Worm (Caenorhabditis elegans) whole organism, early embryonic: ENCODE data around the gene arid-1.
A peak's percentile ranks its signal among the peaks of the same experiment; 100 is the strongest.

Experiments used
- B0310.2 ChIP-seq: sonication (generic microtip); optimal IDR thresholded peaks from 2 replicates; lab custom pipeline; 2016; ENCODE audit warnings: mild to moderate bottlenecking, missing genetic modification characterization, missing compliant biosample characterization
- F13C5.2 ChIP-seq: sonication (generic microtip); optimal IDR thresholded peaks from 2 replicates; lab custom pipeline; 2017; ENCODE audit warnings: mild to moderate bottlenecking, missing genetic modification characterization, inconsistent platforms, missing compliant biosample characterization
- aly-1 ChIP-seq: sonication (generic microtip); optimal IDR thresholded peaks from 2 replicates; lab custom pipeline; 2016; ENCODE audit warnings: missing genetic modification characterization, missing compliant biosample characterization
- ama-1 ChIP-seq: fragments of 150-350 bp; optimal IDR thresholded peaks from 2 replicates; lab custom pipeline; 2014
- ceh-13 ChIP-seq: fragments of 200-800 bp; sonication (Bioruptor generic); optimal IDR thresholded peaks from 2 replicates; lab custom pipeline; 2018; ENCODE audit warnings: mild to moderate bottlenecking, missing genetic modification characterization, missing compliant biosample characterization
- ceh-36 ChIP-seq: sonication (generic microtip); optimal IDR thresholded peaks from 2 replicates; lab custom pipeline; 2016; ENCODE audit warnings: missing genetic modification characterization, inconsistent platforms, missing compliant biosample characterization
- ets-7 ChIP-seq: sonication (generic microtip); optimal IDR thresholded peaks from 2 replicates; lab custom pipeline; 2016; ENCODE audit warnings: missing genotype, missing genetic modification characterization, missing compliant biosample characterization
- flt-1 ChIP-seq: fragments of 200-800 bp; sonication (Bioruptor generic); IDR thresholded peaks from 2 replicates; pipeline ENCODE4 v1.3.6; 2022; ENCODE audit warnings: missing genetic modification characterization, missing compliant biosample characterization
- hmbx-1 ChIP-seq: sonication (generic microtip); optimal IDR thresholded peaks from 2 replicates; lab custom pipeline; 2016; ENCODE audit warnings: mild to moderate bottlenecking, missing genetic modification characterization, missing compliant biosample characterization
- hmg-4 ChIP-seq: fragments of 200-800 bp; sonication (Bioruptor generic); optimal IDR thresholded peaks from 2 replicates; lab custom pipeline; 2018; ENCODE audit warnings: mild to moderate bottlenecking, missing genetic modification characterization, missing compliant biosample characterization
- hnd-1 ChIP-seq: sonication (generic microtip); optimal IDR thresholded peaks from 2 replicates; lab custom pipeline; 2016; ENCODE audit warnings: missing genetic modification characterization, missing compliant biosample characterization
- pes-1 ChIP-seq: fragments of 200-800 bp; sonication (Bioruptor generic); IDR thresholded peaks from 2 replicates; pipeline ENCODE4 v1.3.6; 2022; ENCODE audit warnings: missing genetic modification reagents, missing genetic modification characterization, missing compliant biosample characterization
- scrt-1 ChIP-seq: fragments of 200-800 bp; sonication (Bioruptor generic); IDR thresholded peaks from 2 replicates; pipeline ENCODE4 v1.3.6; 2022; ENCODE audit warnings: missing genetic modification characterization, missing compliant biosample characterization
- sea-1 ChIP-seq: fragments of 200-800 bp; sonication (Bioruptor generic); conservative IDR thresholded peaks from 2 replicates; pipeline ENCODE4 v1.3.6; 2022; ENCODE audit warnings: missing genetic modification characterization, missing compliant biosample characterization
- tbx-11 ChIP-seq: fragments of 200-800 bp; sonication (Bioruptor generic); IDR thresholded peaks from 2 replicates; pipeline ENCODE4 v1.3.6; 2022; ENCODE audit warnings: missing genetic modification characterization, missing compliant biosample characterization
- tbx-37 ChIP-seq: fragments of 200-800 bp; sonication (Bioruptor generic); conservative IDR thresholded peaks from 2 replicates; pipeline ENCODE4 v1.3.6; 2022; ENCODE audit warnings: missing genetic modification reagents, missing genetic modification characterization, missing compliant biosample characterization
- tra-4 ChIP-seq: sonication (generic microtip); optimal IDR thresholded peaks from 2 replicates; lab custom pipeline; 2017; ENCODE audit warnings: missing genetic modification characterization, missing compliant biosample characterization

The arid-1 gene

ce11 chrV:237012-237411 lies 51.0 kb downstream of the arid-1 start:
- no peak for TF ChIP-seq ama-1 (lab: Kevin White, UChicago)
- TF ChIP-seq aly-1 (tag; lab: Kevin White, UChicago) = no peak
- no peak for TF ChIP-seq ceh-36 (tag; lab: Kevin White, UChicago)
- TF ChIP-seq pes-1 (GFP tag; lab: Robert Waterston, UW) = no peak
- TF ChIP-seq B0310.2 (tag; lab: Kevin White, UChicago) = no peak
- TF ChIP-seq hnd-1 (tag; lab: Kevin White, UChicago) = no peak
- TF ChIP-seq hmbx-1 = no peak
- TF ChIP-seq tbx-11 = no peak
- no peak for TF ChIP-seq ceh-13 (GFP tag; lab: Kevin White, UChicago)
- TF ChIP-seq sea-1 (GFP tag; lab: Robert Waterston, UW) = no peak
- no peak for TF ChIP-seq tra-4
- TF ChIP-seq F13C5.2 (tag; lab: Kevin White, UChicago) = no peak
- no peak for TF ChIP-seq ets-7 (tag; lab: Kevin White, UChicago)
- TF ChIP-seq hmg-4 = no peak
- no peak for TF ChIP-seq flt-1
- TF ChIP-seq scrt-1 (GFP tag; lab: Robert Waterston, UW) = no peak

- no peak for TF ChIP-seq B0310.2 (tag; lab: Kevin White, UChicago)
- TF ChIP-seq ets-7 (tag; lab: Kevin White, UChicago) = no peak
- no peak for TF ChIP-seq tbx-37
- no peak for TF ChIP-seq ceh-36 (tag; lab: Kevin White, UChicago)
- TF ChIP-seq hnd-1 (tag; lab: Kevin White, UChicago) = no peak
- no peak for TF ChIP-seq F13C5.2 (tag; lab: Kevin White, UChicago)
- TF ChIP-seq tra-4 = no peak
- no peak for TF ChIP-seq scrt-1 (GFP tag; lab: Robert Waterston, UW)
- TF ChIP-seq hmbx-1 = no peak
- no peak for TF ChIP-seq hmg-4
- no peak for TF ChIP-seq ama-1 (lab: Kevin White, UChicago)
These were observed 52.1 kb downstream of the arid-1 start, which contains the start of gene R02C2.1 for ce11 chrV:238094-238493. Gene R02C2.1 (minus strand): TSS chrV:238194.

DNA sequence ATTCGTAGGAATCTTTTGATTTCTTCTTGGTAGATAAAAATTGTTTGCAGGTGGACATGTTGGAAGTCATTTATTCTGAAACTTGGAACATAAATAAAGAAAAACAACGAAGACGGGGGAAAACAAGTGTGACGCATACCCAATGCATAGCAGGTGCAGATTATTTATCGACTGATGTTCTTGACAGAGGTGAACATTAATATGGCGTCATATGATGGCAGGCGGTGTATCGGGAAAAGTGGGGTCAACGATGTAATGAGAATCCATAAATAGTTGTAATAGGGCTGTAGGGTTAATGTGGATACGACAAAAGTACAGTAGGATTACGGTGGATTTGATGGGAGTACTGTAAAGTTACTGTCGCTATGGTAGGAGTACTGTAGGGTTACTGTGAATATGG lies 54.3 kb downstream of the arid-1 start, which contains the start of gene txt-2:
Gene txt-2, minus strand, starts transcription at position 214 of the 400 bp plus-strand sequence.
- TF ChIP-seq tbx-11 (no peak), scrt-1 (GFP tag; lab: Robert Waterston, UW) (no peak)

DNA sequence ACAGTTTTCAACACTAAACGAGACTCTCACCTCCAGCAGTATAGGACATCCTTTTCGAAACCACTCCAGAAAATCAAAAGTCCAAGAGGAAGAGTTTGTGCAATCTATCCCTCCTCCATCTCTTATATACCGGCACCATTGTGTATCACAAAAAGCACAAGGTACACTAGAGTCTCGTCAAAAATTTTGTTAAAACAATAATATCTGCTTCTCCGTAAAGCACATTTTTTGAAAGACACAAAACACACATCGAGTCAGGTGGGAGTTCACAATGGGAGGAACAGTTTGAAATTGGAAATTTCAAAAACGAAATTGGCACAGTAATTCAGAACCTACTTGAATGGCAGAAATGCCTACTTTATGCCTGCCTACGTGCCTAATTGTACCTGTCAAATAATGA lies 56.6 kb downstream of the arid-1 start, which contains the start of gene R02C2.7:
Gene R02C2.7, minus strand, starts transcription at position 101 of the 400 bp plus-strand sequence.
- TF ChIP-seq aly-1 (tag; lab: Kevin White, UChicago) = no peak
- no peak for TF ChIP-seq tbx-37
- TF ChIP-seq flt-1 = no peak
- TF ChIP-seq F13C5.2 (tag; lab: Kevin White, UChicago) = no peak
- TF ChIP-seq hmbx-1 = no peak
- TF ChIP-seq ceh-36 (tag; lab: Kevin White, UChicago) = no peak
- no peak for TF ChIP-seq ama-1 (lab: Kevin White, UChicago)
- TF ChIP-seq sea-1 (GFP tag; lab: Robert Waterston, UW) = no peak
- TF ChIP-seq hnd-1 (tag; lab: Kevin White, UChicago) = no peak
- no peak for TF ChIP-seq hmg-4
- no peak for TF ChIP-seq ceh-13 (GFP tag; lab: Kevin White, UChicago)
- no peak for TF ChIP-seq ets-7 (tag; lab: Kevin White, UChicago)
- TF ChIP-seq pes-1 (GFP tag; lab: Robert Waterston, UW) = no peak
- TF ChIP-seq tbx-11 = no peak
- TF ChIP-seq scrt-1 (GFP tag; lab: Robert Waterston, UW) = no peak
- no peak for TF ChIP-seq B0310.2 (tag; lab: Kevin White, UChicago)

- no peak for TF ChIP-seq tbx-37
- no peak for TF ChIP-seq hmg-4
- TF ChIP-seq flt-1 = no peak
- no peak for TF ChIP-seq tra-4
- no peak for TF ChIP-seq ceh-13 (GFP tag; lab: Kevin White, UChicago)
- no peak for TF ChIP-seq hnd-1 (tag; lab: Kevin White, UChicago)
- no peak for TF ChIP-seq ceh-36 (tag; lab: Kevin White, UChicago)
- TF ChIP-seq ets-7 (tag; lab: Kevin White, UChicago) = no peak
- TF ChIP-seq tbx-11 = no peak
- TF ChIP-seq ama-1 (lab: Kevin White, UChicago) = no peak
- no peak for TF ChIP-seq pes-1 (GFP tag; lab: Robert Waterston, UW)
- TF ChIP-seq hmbx-1 = no peak
- no peak for TF ChIP-seq F13C5.2 (tag; lab: Kevin White, UChicago)
- no peak for TF ChIP-seq aly-1 (tag; lab: Kevin White, UChicago)
- no peak for TF ChIP-seq B0310.2 (tag; lab: Kevin White, UChicago)
- TF ChIP-seq sea-1 (GFP tag; lab: Robert Waterston, UW) = no peak
- TF ChIP-seq scrt-1 (GFP tag; lab: Robert Waterston, UW) = no peak
These were observed 60.1 kb downstream of the arid-1 start, which contains the start of gene kin-34 for ce11 chrV:246097-246496. Gene kin-34 (minus strand): TSS chrV:246197.

ce11 chrV:247576-247975 lies 61.6 kb downstream of the arid-1 start:
- no peak for TF ChIP-seq hnd-1 (tag; lab: Kevin White, UChicago)
- no peak for TF ChIP-seq scrt-1 (GFP tag; lab: Robert Waterston, UW)
- no peak for TF ChIP-seq F13C5.2 (tag; lab: Kevin White, UChicago)
- no peak for TF ChIP-seq ets-7 (tag; lab: Kevin White, UChicago)
- no peak for TF ChIP-seq B0310.2 (tag; lab: Kevin White, UChicago)
- TF ChIP-seq tbx-11 = no peak
- TF ChIP-seq ceh-36 (tag; lab: Kevin White, UChicago) = no peak
- TF ChIP-seq hmg-4 = no peak
- no peak for TF ChIP-seq tbx-37
- TF ChIP-seq ama-1 (lab: Kevin White, UChicago) = no peak
- TF ChIP-seq pes-1 (GFP tag; lab: Robert Waterston, UW) = no peak

ce11 chrV:248636-249035 lies 62.7 kb downstream of the arid-1 start:
- peak; percentile 55 for TF ChIP-seq ceh-36 (tag; lab: Kevin White, UChicago)
- TF ChIP-seq tbx-11 = no peak
- no peak for TF ChIP-seq ama-1 (lab: Kevin White, UChicago)
- no peak for TF ChIP-seq hmg-4
- no peak for TF ChIP-seq tra-4
